Worm (Caenorhabditis elegans) whole organism, L2 larva: ENCODE data around the gene T28C6.8.
A peak's percentile ranks its signal among the peaks of the same experiment; 100 is the strongest.

Experiments used
- F13H6.1 ChIP-seq: sonication (generic microtip); optimal IDR thresholded peaks from 2 replicates; lab custom pipeline; 2016; ENCODE audit warnings: missing genetic modification characterization, missing compliant biosample characterization
- ZK546.5 ChIP-seq: sonication (generic microtip); optimal IDR thresholded peaks from 2 replicates; lab custom pipeline; 2017; ENCODE audit warnings: missing biosample characterization, missing genetic modification characterization
- alr-1 ChIP-seq: fragments of 150-350 bp; optimal IDR thresholded peaks from 2 replicates; lab custom pipeline; 2014; ENCODE audit warnings: missing biosample characterization, missing genetic modification characterization
- aly-2 ChIP-seq: fragments of 150-350 bp; optimal IDR thresholded peaks from 2 replicates; lab custom pipeline; 2014; ENCODE audit warnings: missing biosample characterization, missing genetic modification characterization
- blmp-1 ChIP-seq: sonication (generic microtip); optimal IDR thresholded peaks from 2 replicates; lab custom pipeline; 2017; ENCODE audit warnings: missing genetic modification characterization, mild to moderate bottlenecking, missing compliant biosample characterization, antibody characterized with exemption, moderate library complexity; ENCODE audit not compliant: insufficient read depth
- ceh-82 ChIP-seq: fragments of 150-350 bp; optimal IDR thresholded peaks from 2 replicates; lab custom pipeline; 2014; ENCODE audit warnings: missing biosample characterization, missing genetic modification characterization
- fos-1 ChIP-seq: fragments of 150-350 bp; optimal IDR thresholded peaks from 2 replicates; lab custom pipeline; 2014; ENCODE audit warnings: missing biosample characterization, missing genetic modification characterization
- lin-39 ChIP-seq: fragments of 150-350 bp; optimal IDR thresholded peaks from 2 replicates; lab custom pipeline; 2014; ENCODE audit warnings: missing biosample characterization, missing genetic modification reagents, missing genetic modification characterization
- mbf-1 ChIP-seq: sonication (generic microtip); optimal IDR thresholded peaks from 2 replicates; lab custom pipeline; 2017; ENCODE audit warnings: missing biosample characterization, missing genetic modification characterization
- nhr-129 ChIP-seq: fragments of 150-350 bp; optimal IDR thresholded peaks from 2 replicates; lab custom pipeline; 2014; ENCODE audit warnings: missing biosample characterization, missing genetic modification characterization
- nhr-237 ChIP-seq: fragments of 150-350 bp; optimal IDR thresholded peaks from 2 replicates; lab custom pipeline; 2014; ENCODE audit warnings: missing biosample characterization, missing genetic modification characterization
- nhr-6 ChIP-seq: fragments of 150-350 bp; optimal IDR thresholded peaks from 2 replicates; lab custom pipeline; 2014; ENCODE audit warnings: missing biosample characterization, missing genetic modification characterization
- nhr-77 ChIP-seq: fragments of 150-350 bp; optimal IDR thresholded peaks from 2 replicates; lab custom pipeline; 2014; ENCODE audit warnings: missing biosample characterization, missing genetic modification characterization
- ztf-4 ChIP-seq: fragments of 150-350 bp; optimal IDR thresholded peaks from 2 replicates; lab custom pipeline; 2014; ENCODE audit warnings: missing biosample characterization, missing genetic modification characterization

DNA sequence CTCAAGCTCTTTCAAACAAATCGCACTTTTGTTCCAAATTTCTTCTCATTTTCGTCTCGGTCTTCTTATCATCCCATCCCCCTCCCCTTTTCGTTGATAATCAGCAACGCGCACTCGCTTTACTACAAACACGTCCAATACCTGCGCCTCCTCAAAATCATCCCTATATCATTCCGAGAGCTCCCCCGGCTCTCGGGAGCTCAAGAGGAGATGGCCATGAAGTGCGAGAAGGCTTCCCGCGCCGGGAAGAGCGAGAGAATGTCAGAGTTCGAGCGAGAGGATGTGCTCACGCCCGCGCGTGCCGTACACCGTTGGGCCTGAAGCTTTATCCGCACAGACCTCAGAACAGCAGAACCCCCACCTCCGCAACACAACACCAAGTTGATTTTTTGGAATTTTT lies 20.3 kb upstream of the T28C6.8 start:
- TF ChIP-seq lin-39 (no peak), ZK546.5 (tag; lab: Kevin White, UChicago) (no peak), aly-2 (tag; lab: Kevin White, UChicago) (no peak), ztf-4 (no peak), fos-1 (no peak), nhr-6 (tag; lab: Kevin White, UChicago) (no peak), nhr-129 (tag; lab: Kevin White, UChicago) (no peak), alr-1 (tag; lab: Kevin White, UChicago) (no peak), mbf-1 (tag; lab: Kevin White, UChicago) (no peak), blmp-1 (tag; lab: Kevin White, UChicago) (no peak), F13H6.1 (peak; percentile 47), nhr-77 (tag; lab: Kevin White, UChicago) (no peak), nhr-237 (no peak), ceh-82 (tag; lab: Kevin White, UChicago) (no peak)
